Worm (Caenorhabditis elegans) whole organism, late embryonic: ENCODE results near the gene F10E9.3.

Experiments used
- C08G9.2 ChIP-seq: sonication (generic microtip); optimal IDR thresholded peaks from 2 replicates; lab custom pipeline; 2016; ENCODE audit warnings: mild to moderate bottlenecking, missing genetic modification characterization, moderate library complexity, missing compliant biosample characterization
- C38D4.7 ChIP-seq: fragments of 200-800 bp; sonication (Bioruptor generic); optimal IDR thresholded peaks from 2 replicates; lab custom pipeline; 2018; ENCODE audit warnings: mild to moderate bottlenecking, missing genetic modification characterization, moderate library complexity, missing compliant biosample characterization
- K02D7.2 ChIP-seq: sonication (generic microtip); optimal IDR thresholded peaks from 2 replicates; lab custom pipeline; 2017; ENCODE audit warnings: mild to moderate bottlenecking, missing genetic modification characterization, missing compliant biosample characterization
- K09A11.1 ChIP-seq: sonication (generic microtip); optimal IDR thresholded peaks from 2 replicates; lab custom pipeline; 2017; ENCODE audit warnings: antibody characterized with exemption, mild to moderate bottlenecking, missing genetic modification characterization, missing compliant biosample characterization; ENCODE audit not compliant: insufficient read depth
- ama-1 ChIP-seq: fragments of 150-350 bp; optimal IDR thresholded peaks from 2 replicates; lab custom pipeline; 2014
- ceh-14 ChIP-seq: sonication (generic microtip); optimal IDR thresholded peaks from 2 replicates; lab custom pipeline; 2016; ENCODE audit warnings: missing genotype, missing genetic modification characterization, missing compliant biosample characterization
- ceh-18 ChIP-seq: sonication (generic microtip); optimal IDR thresholded peaks from 2 replicates; lab custom pipeline; 2016; ENCODE audit warnings: missing genetic modification characterization, missing compliant biosample characterization
- ceh-22 ChIP-seq: sonication (generic microtip); optimal IDR thresholded peaks from 2 replicates; lab custom pipeline; 2017; ENCODE audit warnings: missing biosample characterization, missing genetic modification characterization
- ceh-31 ChIP-seq: sonication (generic microtip); optimal IDR thresholded peaks from 2 replicates; lab custom pipeline; 2016; ENCODE audit warnings: missing genetic modification characterization, missing compliant biosample characterization
- ceh-48 ChIP-seq: sonication (generic microtip); optimal IDR thresholded peaks from 2 replicates; lab custom pipeline; 2016; ENCODE audit warnings: missing genetic modification characterization, inconsistent platforms, missing compliant biosample characterization
- ceh-6 ChIP-seq: fragments of 200-800 bp; sonication (Bioruptor generic); optimal IDR thresholded peaks from 2 replicates; lab custom pipeline; 2018; ENCODE audit warnings: mild to moderate bottlenecking, missing genetic modification characterization, missing compliant biosample characterization
- ceh-9 ChIP-seq: sonication (generic microtip); optimal IDR thresholded peaks from 2 replicates; lab custom pipeline; 2016; ENCODE audit warnings: mild to moderate bottlenecking, missing genetic modification characterization, inconsistent platforms, missing compliant biosample characterization
- dmd-4 ChIP-seq: sonication (generic microtip); optimal IDR thresholded peaks from 2 replicates; lab custom pipeline; 2016; ENCODE audit warnings: borderline replicate concordance, missing genetic modification characterization, missing compliant biosample characterization
- elt-2 ChIP-seq: sonication (generic microtip); optimal IDR thresholded peaks from 2 replicates; lab custom pipeline; 2016; ENCODE audit warnings: missing genetic modification reagents, missing genetic modification characterization, missing compliant biosample characterization
- elt-4 ChIP-seq: sonication (generic microtip); optimal IDR thresholded peaks from 2 replicates; lab custom pipeline; 2016; ENCODE audit warnings: missing genetic modification characterization, missing compliant biosample characterization
- eyg-1 ChIP-seq: sonication (generic microtip); optimal IDR thresholded peaks from 2 replicates; lab custom pipeline; 2016; ENCODE audit warnings: missing genotype, missing genetic modification characterization, missing compliant biosample characterization
- fax-1 ChIP-seq: sonication (generic microtip); optimal IDR thresholded peaks from 2 replicates; lab custom pipeline; 2016; ENCODE audit warnings: missing genotype, missing genetic modification characterization, missing compliant biosample characterization
- fkh-6 ChIP-seq: sonication (generic microtip); optimal IDR thresholded peaks from 2 replicates; lab custom pipeline; 2016; ENCODE audit warnings: missing genetic modification characterization, missing compliant biosample characterization
- gmeb-2 ChIP-seq: sonication (generic microtip); optimal IDR thresholded peaks from 2 replicates; lab custom pipeline; 2016; ENCODE audit warnings: missing genetic modification characterization, inconsistent platforms, missing compliant biosample characterization
- hlh-13 ChIP-seq: fragments of 200-800 bp; sonication (Bioruptor generic); optimal IDR thresholded peaks from 2 replicates; lab custom pipeline; 2018; ENCODE audit warnings: mild to moderate bottlenecking, missing genetic modification characterization, missing compliant biosample characterization
- hlh-15 ChIP-seq: sonication (generic microtip); optimal IDR thresholded peaks from 2 replicates; lab custom pipeline; 2016; ENCODE audit warnings: missing genetic modification characterization, missing compliant biosample characterization
- hlh-30 ChIP-seq: sonication (generic microtip); optimal IDR thresholded peaks from 2 replicates; lab custom pipeline; 2017; ENCODE audit warnings: antibody characterized with exemption, missing genetic modification characterization, missing compliant biosample characterization; ENCODE audit not compliant: insufficient read depth
- lim-6 ChIP-seq: sonication (generic microtip); optimal IDR thresholded peaks from 2 replicates; lab custom pipeline; 2016; ENCODE audit warnings: missing genetic modification characterization, missing compliant biosample characterization
- mec-3 ChIP-seq: sonication (generic microtip); optimal IDR thresholded peaks from 2 replicates; lab custom pipeline; 2016; ENCODE audit warnings: borderline replicate concordance, missing genetic modification characterization, missing compliant biosample characterization
- nfya-1 ChIP-seq: sonication (generic microtip); optimal IDR thresholded peaks from 2 replicates; lab custom pipeline; 2017; ENCODE audit warnings: missing genetic modification characterization, mild to moderate bottlenecking, missing compliant biosample characterization, antibody characterized with exemption, moderate library complexity
- nhr-11 ChIP-seq: fragments of 150-350 bp; optimal IDR thresholded peaks from 2 replicates; lab custom pipeline; 2014; ENCODE audit warnings: missing biosample characterization, missing genetic modification characterization
- npax-4 ChIP-seq: sonication (generic microtip); optimal IDR thresholded peaks from 2 replicates; lab custom pipeline; 2016; ENCODE audit warnings: missing genetic modification characterization, missing compliant biosample characterization
- pag-3 ChIP-seq: sonication (generic microtip); optimal IDR thresholded peaks from 2 replicates; lab custom pipeline; 2016; ENCODE audit warnings: missing compliant biosample characterization, missing genetic modification characterization, borderline replicate concordance
- pha-2 ChIP-seq: sonication (generic microtip); optimal IDR thresholded peaks from 2 replicates; lab custom pipeline; 2017; ENCODE audit warnings: mild to moderate bottlenecking, missing genetic modification characterization, missing compliant biosample characterization
- pha-4 ChIP-seq: fragments of 150-350 bp; optimal IDR thresholded peaks from 2 replicates; lab custom pipeline; 2018; ENCODE audit warnings: missing biosample characterization, missing genetic modification reagents, missing genetic modification characterization
- ref-2 ChIP-seq: sonication (generic microtip); optimal IDR thresholded peaks from 2 replicates; lab custom pipeline; 2016; ENCODE audit warnings: missing genetic modification characterization, missing compliant biosample characterization
- syd-9 ChIP-seq: sonication (generic microtip); optimal IDR thresholded peaks from 2 replicates; lab custom pipeline; 2016; ENCODE audit warnings: mild to moderate bottlenecking, missing genetic modification characterization, moderate library complexity, missing compliant biosample characterization
- ttx-3 ChIP-seq: sonication (generic microtip); optimal IDR thresholded peaks from 2 replicates; lab custom pipeline; 2016; ENCODE audit warnings: missing genetic modification reagents, missing genetic modification characterization, missing compliant biosample characterization
- unc-3 ChIP-seq, 2 experiments: fragments of 200-800 bp in 1 of 2; sonication (Bioruptor generic) in 1 of 2; sonication (generic microtip) in 1 of 2; conservative IDR thresholded peaks in 1 of 2; optimal IDR thresholded peaks in 1 of 2; 2 replicates each; pipeline versions ENCODE4 v1.3.6 to Lab custom; 2016 to 2022; ENCODE audit warnings: missing compliant biosample characterization in 2 of 2, missing genetic modification characterization in 2 of 2, missing genetic modification reagents in 1 of 2
- unc-42 ChIP-seq: sonication (generic microtip); optimal IDR thresholded peaks from 2 replicates; lab custom pipeline; 2016; ENCODE audit warnings: missing genotype, missing genetic modification characterization, missing compliant biosample characterization
- zip-5 ChIP-seq: sonication (generic microtip); optimal IDR thresholded peaks from 2 replicates; lab custom pipeline; 2016; ENCODE audit warnings: missing genetic modification characterization, missing compliant biosample characterization

Gene F10E9.3

DNA sequence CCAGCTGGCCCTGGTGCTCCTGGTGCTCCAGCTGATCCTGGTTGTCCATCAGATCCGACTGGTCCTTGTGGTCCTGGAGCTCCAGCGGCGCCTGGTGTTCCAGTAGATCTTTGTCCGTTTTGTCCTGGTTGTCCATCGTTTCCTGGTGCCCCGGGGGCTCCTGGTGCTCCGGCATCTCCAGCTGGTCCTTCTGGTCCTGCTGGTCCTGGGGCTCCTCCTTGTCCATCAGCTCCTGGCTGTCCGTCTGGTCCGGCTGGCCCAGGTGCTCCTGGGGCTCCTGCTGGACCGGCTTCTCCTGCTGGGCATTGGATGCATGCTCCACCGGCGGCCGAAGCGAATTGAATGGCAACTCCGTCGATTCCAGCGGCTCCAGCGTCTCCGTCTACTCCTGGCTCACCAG lies 48.2 kb upstream of the F10E9.3 start (continued):
- TF ChIP-seq elt-4 (tag; lab: Kevin White, UChicago) (peak; percentile 94), ref-2 (tag; lab: Kevin White, UChicago) (peak; percentile 28), mec-3 (tag; lab: Kevin White, UChicago) (no peak), C08G9.2 (tag; lab: Kevin White, UChicago) (no peak), zip-5 (tag; lab: Kevin White, UChicago) (no peak), ceh-9 (tag; lab: Kevin White, UChicago) (peak; percentile 17), unc-3 (GFP tag; conservative IDR thresholded peaks at IDR 0.05; lab: Robert Waterston, UW) (no peak), unc-3 (tag; optimal IDR thresholded peaks at IDR 0.05; lab: Kevin White, UChicago) (no peak), lim-6 (peak; percentile 14), hlh-15 (no peak), C38D4.7 (GFP tag; lab: Kevin White, UChicago) (no peak), nhr-11 (tag; lab: Kevin White, UChicago) (no peak), hlh-13 (GFP tag; lab: Kevin White, UChicago) (no peak), npax-4 (no peak), dmd-4 (tag; lab: Kevin White, UChicago) (no peak), ceh-22 (tag; lab: Kevin White, UChicago) (no peak), ceh-6 (GFP tag; lab: Kevin White, UChicago) (no peak), fax-1 (no peak), fkh-6 (tag; lab: Kevin White, UChicago) (peak; percentile 25), K02D7.2 (no peak)

DNA sequence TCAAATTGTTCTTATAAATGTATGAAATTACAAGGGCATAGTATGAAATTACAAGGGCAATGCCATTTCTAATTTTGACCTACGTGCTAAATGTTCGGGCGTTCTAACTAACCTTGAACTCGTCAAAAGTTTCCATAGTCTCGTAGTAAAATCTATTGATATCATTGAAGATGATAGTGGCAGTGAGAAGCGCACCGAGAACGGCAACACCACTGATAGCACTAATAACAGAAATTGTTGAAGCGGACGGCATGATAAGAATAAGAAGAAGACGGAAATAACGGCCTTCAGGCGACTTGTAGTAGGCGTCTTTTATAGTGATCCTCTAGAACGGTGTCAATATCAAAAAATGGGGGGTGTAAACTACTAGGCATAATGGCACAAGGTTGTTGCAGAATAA lies 47.4 kb upstream of the F10E9.3 start, which contains the start of gene col-91:
Gene col-91 (minus strand): TSS at position 288 of the 400 bp plus-strand sequence.
- TF ChIP-seq pha-4 (tag; lab: Kevin White, UChicago) (no peak), ceh-18 (tag; lab: Kevin White, UChicago) (no peak), ceh-48 (tag; lab: Kevin White, UChicago) (no peak), ceh-22 (tag; lab: Kevin White, UChicago) (no peak), K09A11.1 (tag; lab: Kevin White, UChicago) (no peak), hlh-15 (no peak), C08G9.2 (tag; lab: Kevin White, UChicago) (no peak), ama-1 (lab: Kevin White, UChicago) (no peak), syd-9 (no peak), zip-5 (tag; lab: Kevin White, UChicago) (no peak), gmeb-2 (tag; lab: Kevin White, UChicago) (no peak), pag-3 (no peak), elt-2 (tag; lab: Kevin White, UChicago) (no peak), pha-2 (no peak), eyg-1 (tag; lab: Kevin White, UChicago) (no peak)

DNA sequence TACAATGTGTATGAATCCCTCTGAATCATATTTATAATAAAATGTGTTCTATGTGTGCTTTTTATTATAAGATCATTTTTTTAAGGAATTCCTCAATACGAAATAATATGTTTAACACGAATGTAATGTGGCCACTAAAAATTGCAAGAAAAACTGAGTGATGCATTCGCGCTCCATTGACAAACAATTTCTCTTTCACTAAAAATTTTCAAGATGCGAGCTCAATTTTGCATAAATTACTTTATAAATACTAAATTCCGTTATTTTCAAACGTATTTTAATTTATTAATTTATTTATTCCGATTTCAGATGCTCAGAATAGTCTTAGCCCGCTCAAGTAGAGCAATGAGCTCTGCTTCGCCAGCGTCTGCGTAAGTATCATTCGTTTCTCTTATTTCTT lies 45.1 kb upstream of the F10E9.3 start, which contains the start of gene mrps-9:
Gene mrps-9 (plus strand): TSS at position 310 of the 400 bp plus-strand sequence.
- TF ChIP-seq fax-1 (no peak), unc-42 (tag; lab: Kevin White, UChicago) (no peak), nfya-1 (tag; lab: Kevin White, UChicago) (no peak), ttx-3 (tag; lab: Kevin White, UChicago) (no peak), ceh-14 (tag; lab: Kevin White, UChicago) (peak; percentile 35)

DNA sequence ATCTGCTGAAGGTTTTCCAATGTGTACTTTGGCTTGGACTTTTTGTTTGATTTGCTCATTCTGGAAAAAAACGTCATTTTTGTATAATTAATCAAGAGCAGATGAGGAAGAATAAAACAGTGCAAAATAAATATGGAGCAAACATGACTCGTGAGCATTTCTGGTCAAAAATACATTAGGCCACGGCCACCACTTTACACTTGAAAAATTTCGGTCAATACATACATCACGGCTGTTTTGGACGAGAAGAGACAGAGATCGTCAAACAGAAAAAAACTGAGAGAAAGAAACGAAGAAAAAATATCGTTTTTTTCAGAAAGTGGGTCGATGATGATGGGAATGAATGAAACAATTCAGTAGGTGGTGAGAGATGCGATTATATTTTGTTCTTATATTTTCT lies 42.5 kb upstream of the F10E9.3 start, which contains the start of the genes F09G8.7 and crn-7:
Gene F09G8.7 (minus strand): TSS at position 60 of the 400 bp plus-strand sequence.
Gene crn-7 (plus strand): TSS at position 236 of the 400 bp plus-strand sequence.
- TF ChIP-seq ceh-31 (tag; lab: Kevin White, UChicago) (no peak), hlh-30 (tag; lab: Kevin White, UChicago) (no peak)
